Worm (Caenorhabditis elegans): Measurements from ENCODE around the gene lin-33.

lin-33 gene

ce11 chrIV:5896341-5896740 lies 34.1 kb upstream of the lin-33 start, which contains the start of gene pck-3:
TSS of gene pck-3 (plus strand) at chrIV:5896641.
- TF ChIP-seq lin-32 (GFP tag; optimal IDR thresholded peaks at IDR 0.05) (no peak), mep-1 (tag; optimal IDR thresholded peaks at IDR 0.05) (no peak), ceh-39 (tag; optimal IDR thresholded peaks at IDR 0.05) (no peak), elt-3 (tag; optimal IDR thresholded peaks at IDR 0.05) (no peak), snpc-4 (tag; optimal IDR thresholded peaks at IDR 0.05) (no peak), sptf-1 (tag; optimal IDR thresholded peaks at IDR 0.05) (no peak)

- peak; percentile 66 for TF ChIP-seq ces-1 (GFP tag; optimal IDR thresholded peaks at IDR 0.05)
- TF ChIP-seq mls-2 (tag; optimal IDR thresholded peaks at IDR 0.05) = no peak
These were observed 27.7 kb upstream of the lin-33 start for ce11 chrIV:5902730-5903129.

DNA sequence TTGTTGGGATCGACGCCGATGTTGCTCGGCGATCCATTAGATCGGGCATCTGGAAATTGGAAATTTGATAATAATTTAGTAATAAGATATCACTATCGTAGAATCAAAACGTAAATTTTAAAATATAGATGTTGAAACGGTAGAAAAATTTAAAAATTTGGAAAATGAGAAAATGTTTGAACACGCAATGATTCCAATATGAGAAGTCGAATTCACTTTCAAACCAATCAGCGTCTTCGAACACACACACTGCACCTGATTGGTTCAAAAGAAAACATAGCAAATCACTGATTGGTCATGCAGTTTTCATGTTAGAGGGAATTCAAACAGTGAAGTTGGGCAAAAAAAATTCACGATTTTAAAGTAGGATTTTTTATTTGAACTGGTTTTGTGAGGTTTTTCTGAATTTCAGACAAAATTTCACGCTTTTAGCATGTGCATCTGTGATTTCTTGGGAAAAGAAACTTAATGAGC lies 27.1 kb upstream of the lin-33 start, which contains the start of gene H04M03.12:
Gene H04M03.12, minus strand, starts transcription at position 51 of the 474 bp plus-strand sequence.
- TF ChIP-seq nhr-237 (tag; optimal IDR thresholded peaks at IDR 0.05) (no peak), nhr-12 (tag; optimal IDR thresholded peaks at IDR 0.05) (no peak), lin-32 (GFP tag; optimal IDR thresholded peaks at IDR 0.05) (no peak), snpc-4 (tag; optimal IDR thresholded peaks at IDR 0.05) (no peak), cnd-1 (tag; optimal IDR thresholded peaks at IDR 0.05) (no peak), mls-2 (tag; optimal IDR thresholded peaks at IDR 0.05) (no peak), mep-1 (tag; optimal IDR thresholded peaks at IDR 0.05) (no peak), tbx-8 (GFP tag; optimal IDR thresholded peaks at IDR 0.05) (no peak), sem-2 (GFP tag; optimal IDR thresholded peaks at IDR 0.05) (no peak), blmp-1 (tag; optimal IDR thresholded peaks at IDR 0.05) (no peak), bed-3 (GFP tag; optimal IDR thresholded peaks at IDR 0.05) (no peak), ceh-39 (tag; optimal IDR thresholded peaks at IDR 0.05) (no peak), M03D4.4 (tag; optimal IDR thresholded peaks at IDR 0.05) (no peak), unc-120 (tag; optimal IDR thresholded peaks at IDR 0.05; ENCODE audit: poor library complexity, severe bottlenecking) (no peak), hlh-1 (tag; optimal IDR thresholded peaks at IDR 0.05) (no peak), unc-62 (GFP tag; optimal IDR thresholded peaks at IDR 0.05) (no peak), flh-1 (GFP tag; optimal IDR thresholded peaks at IDR 0.05) (no peak), nhr-76 (tag; optimal IDR thresholded peaks at IDR 0.05) (no peak), drap-1 (GFP tag; optimal IDR thresholded peaks at IDR 0.05) (no peak)

ce11 chrIV:5915152-5915551 lies 15.3 kb upstream of the lin-33 start:
- TF ChIP-seq blmp-1 (tag; optimal IDR thresholded peaks at IDR 0.05) (no peak), snpc-4 (tag; optimal IDR thresholded peaks at IDR 0.05) (no peak), M03D4.4 (tag; optimal IDR thresholded peaks at IDR 0.05) (no peak), ces-1 (GFP tag; optimal IDR thresholded peaks at IDR 0.05) (peak; percentile 76)

ce11 chrIV:5917026-5917425 lies 13.4 kb upstream of the lin-33 start, which contains the start of gene dhhc-13:
TSS of gene dhhc-13 (plus strand) at chrIV:5917326.
- TF ChIP-seq drap-1 (GFP tag; optimal IDR thresholded peaks at IDR 0.05) = no peak
- no peak for TF ChIP-seq unc-62 (GFP tag; optimal IDR thresholded peaks at IDR 0.05)
- no peak for TF ChIP-seq pha-4 (tag; optimal IDR thresholded peaks at IDR 0.05)
- no peak for TF ChIP-seq nhr-237 (tag; optimal IDR thresholded peaks at IDR 0.05)
- no peak for TF ChIP-seq flh-1 (GFP tag; optimal IDR thresholded peaks at IDR 0.05)
- TF ChIP-seq lin-32 (GFP tag; optimal IDR thresholded peaks at IDR 0.05) = no peak
- no peak for TF ChIP-seq mab-5 (tag; optimal IDR thresholded peaks at IDR 0.05)
- TF ChIP-seq blmp-1 (tag; optimal IDR thresholded peaks at IDR 0.05) = no peak
- no peak for TF ChIP-seq unc-39 (tag; optimal IDR thresholded peaks at IDR 0.05)
- TF ChIP-seq lin-13 (tag; optimal IDR thresholded peaks at IDR 0.05) = no peak
- no peak for TF ChIP-seq snpc-4 (tag; optimal IDR thresholded peaks at IDR 0.05)
- TF ChIP-seq nhr-76 (tag; optimal IDR thresholded peaks at IDR 0.05) = no peak
- TF ChIP-seq tbx-8 (GFP tag; optimal IDR thresholded peaks at IDR 0.05) = no peak
- no peak for TF ChIP-seq nhr-28 (tag; optimal IDR thresholded peaks at IDR 0.05)
- no peak for TF ChIP-seq sem-2 (GFP tag; optimal IDR thresholded peaks at IDR 0.05)
- no peak for TF ChIP-seq ceh-83 (GFP tag; optimal IDR thresholded peaks at IDR 0.05)
- no peak for TF ChIP-seq elt-3 (tag; optimal IDR thresholded peaks at IDR 0.05)
- TF ChIP-seq hlh-1 (tag; optimal IDR thresholded peaks at IDR 0.05) = no peak
- no peak for TF ChIP-seq ceh-43 (GFP tag; optimal IDR thresholded peaks at IDR 0.05)
- no peak for TF ChIP-seq unc-120 (tag; optimal IDR thresholded peaks at IDR 0.05; ENCODE audit: poor library complexity, severe bottlenecking)

DNA sequence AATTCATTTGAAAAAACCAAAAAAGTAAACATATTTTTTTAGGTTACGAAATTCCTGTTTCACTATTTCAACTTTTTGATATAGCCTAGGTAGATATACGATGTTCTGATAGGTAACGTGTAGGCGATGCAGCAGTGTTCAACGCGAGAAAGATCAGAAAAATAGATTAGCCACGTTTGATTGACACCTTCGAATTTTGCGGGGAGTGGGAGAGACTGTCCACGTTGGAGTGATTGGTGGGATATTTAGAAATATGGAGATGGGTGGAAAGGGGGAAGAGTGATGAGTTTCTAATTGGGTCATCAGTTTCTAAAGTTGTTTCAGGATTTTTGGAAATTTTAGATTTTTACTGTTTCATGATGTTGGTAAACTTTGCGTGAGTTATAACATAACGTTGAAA lies 7.3 kb upstream of the lin-33 start:
- peak; percentile 63 for TF ChIP-seq unc-62 (GFP tag; optimal IDR thresholded peaks at IDR 0.05)
- TF ChIP-seq lsy-2 (tag; optimal IDR thresholded peaks at IDR 0.05) = no peak

Data from whole organism, mixed stage, embryonic.